Worm (Caenorhabditis elegans) whole organism, L4 larva: ENCODE data around the gene smvt-1.

Experiments used
- D1046.2 ChIP-seq: fragments of 200-800 bp; sonication (Bioruptor generic); IDR thresholded peaks from 2 replicates; pipeline ENCODE4 v1.3.6; 2022; ENCODE audit warnings: missing genetic modification characterization, missing compliant biosample characterization
- F10B5.3 ChIP-seq: sonication (generic microtip); optimal IDR thresholded peaks from 2 replicates; lab custom pipeline; 2016; ENCODE audit warnings: mild to moderate bottlenecking, missing genetic modification characterization, missing compliant biosample characterization
- F49E8.2 ChIP-seq: sonication (generic microtip); optimal IDR thresholded peaks from 2 replicates; lab custom pipeline; 2016; ENCODE audit warnings: missing compliant biosample characterization, mild to moderate bottlenecking, missing genetic modification characterization, borderline replicate concordance
- Y105C5A.15 ChIP-seq: fragments of 200-800 bp; sonication (Bioruptor generic); IDR thresholded peaks from 2 replicates; pipeline ENCODE4 v1.3.6; 2022; ENCODE audit warnings: missing genetic modification characterization, missing compliant biosample characterization
- Y48G9A.11 ChIP-seq: fragments of 200-800 bp; sonication (Bioruptor generic); IDR thresholded peaks from 2 replicates; pipeline ENCODE4 v1.3.6; 2022; ENCODE audit warnings: missing genetic modification reagents, missing genetic modification characterization, missing compliant biosample characterization
- Y5F2A.4 ChIP-seq: fragments of 200-800 bp; sonication (Bioruptor generic); optimal IDR thresholded peaks from 2 replicates; lab custom pipeline; 2018; ENCODE audit warnings: mild to moderate bottlenecking, missing genetic modification characterization, missing compliant biosample characterization
- ZK546.5 ChIP-seq, 2 experiments: sonication (generic microtip); optimal IDR thresholded peaks; 2 replicates each; lab custom pipeline; 2017; ENCODE audit warnings: missing biosample characterization in 2 of 2, missing genetic modification characterization in 2 of 2
- aha-1 ChIP-seq: fragments of 150-350 bp; peaks from one replicate; lab custom pipeline; 2014; ENCODE audit warnings: missing biosample characterization, missing genetic modification characterization
- aly-2 ChIP-seq: sonication (generic microtip); optimal IDR thresholded peaks from 2 replicates; lab custom pipeline; 2018; ENCODE audit warnings: missing biosample characterization, missing genetic modification characterization
- attf-4 ChIP-seq: sonication (generic microtip); optimal IDR thresholded peaks from 3 replicates; lab custom pipeline; 2017; ENCODE audit warnings: missing biosample characterization, missing genetic modification characterization
- ceh-82 ChIP-seq: sonication (generic microtip); optimal IDR thresholded peaks from 2 replicates; lab custom pipeline; 2017; ENCODE audit warnings: missing biosample characterization, missing genetic modification characterization
- cey-2 ChIP-seq: sonication (generic microtip); optimal IDR thresholded peaks from 3 replicates; lab custom pipeline; 2017; ENCODE audit warnings: missing genetic modification characterization, mild to moderate bottlenecking, missing compliant biosample characterization, antibody characterized with exemption, borderline replicate concordance; ENCODE audit not compliant: insufficient read depth
- daf-16 ChIP-seq, 3 experiments: sonication (generic microtip); optimal IDR thresholded peaks; 2 replicates each; lab custom pipeline; 2016 to 2017; ENCODE audit warnings: missing genetic modification characterization in 3 of 3, missing genetic modification reagents in 3 of 3, mild to moderate bottlenecking in 2 of 3, missing compliant biosample characterization in 2 of 3, missing biosample characterization in 1 of 3, moderate library complexity in 1 of 3
- daf-8 ChIP-seq: fragments of 200-800 bp; sonication (Bioruptor generic); IDR thresholded peaks from 2 replicates; pipeline ENCODE4 v1.3.6; 2022; ENCODE audit warnings: missing genetic modification characterization, missing compliant biosample characterization
- dmd-6 ChIP-seq: fragments of 200-800 bp; sonication (Bioruptor generic); IDR thresholded peaks from 2 replicates; pipeline ENCODE4 v1.3.6; 2022; ENCODE audit warnings: missing genetic modification reagents, missing genetic modification characterization, missing compliant biosample characterization
- dmd-8 ChIP-seq: fragments of 200-800 bp; sonication (Bioruptor generic); IDR thresholded peaks from 2 replicates; pipeline ENCODE4 v1.3.6; 2022; ENCODE audit warnings: missing genetic modification characterization, missing compliant biosample characterization
- egl-27 ChIP-seq: sonication (generic microtip); optimal IDR thresholded peaks from 3 replicates; lab custom pipeline; 2017; ENCODE audit warnings: missing biosample characterization, missing genetic modification reagents, missing genetic modification characterization
- egl-43 ChIP-seq: fragments of 200-800 bp; sonication (Bioruptor generic); IDR thresholded peaks from 2 replicates; pipeline ENCODE4 v1.3.6; 2022; ENCODE audit warnings: missing genetic modification reagents, missing genetic modification characterization, missing compliant biosample characterization
- fkh-10 ChIP-seq: fragments of 150-350 bp; optimal IDR thresholded peaks from 2 replicates; lab custom pipeline; 2014; ENCODE audit warnings: missing biosample characterization, missing genetic modification reagents, missing genetic modification characterization
- gei-8 ChIP-seq: fragments of 200-800 bp; sonication (Bioruptor generic); optimal IDR thresholded peaks from 2 replicates; lab custom pipeline; 2018; ENCODE audit warnings: mild to moderate bottlenecking, missing genetic modification characterization, missing compliant biosample characterization
- hlh-30 ChIP-seq: sonication (generic microtip); optimal IDR thresholded peaks from 2 replicates; lab custom pipeline; 2017; ENCODE audit warnings: antibody characterized with exemption, mild to moderate bottlenecking, missing genetic modification characterization, missing compliant biosample characterization; ENCODE audit not compliant: insufficient read depth
- jun-1 ChIP-seq: fragments of 150-350 bp; optimal IDR thresholded peaks from 2 replicates; lab custom pipeline; 2014; ENCODE audit warnings: missing biosample characterization, missing genetic modification reagents, missing genetic modification characterization
- lin-13 ChIP-seq: fragments of 150-350 bp; optimal IDR thresholded peaks from 2 replicates; lab custom pipeline; 2014; ENCODE audit warnings: missing biosample characterization, missing genetic modification reagents, missing genetic modification characterization
- lin-15B ChIP-seq: fragments of 150-350 bp; sonication (generic microtip); optimal IDR thresholded peaks from 3 replicates; lab custom pipeline; 2014; ENCODE audit warnings: missing biosample characterization, missing genetic modification characterization
- lin-38 ChIP-seq: fragments of 200-800 bp; sonication (Bioruptor generic); IDR thresholded peaks from 2 replicates; pipeline ENCODE4 v1.3.6; 2022; ENCODE audit warnings: missing genetic modification reagents, missing genetic modification characterization, missing compliant biosample characterization
- lin-39 ChIP-seq: fragments of 150-350 bp; optimal IDR thresholded peaks from 2 replicates; lab custom pipeline; 2014; ENCODE audit warnings: missing biosample characterization, missing genetic modification reagents, missing genetic modification characterization
- mxl-2 ChIP-seq: fragments of 200-800 bp; sonication (Bioruptor generic); conservative IDR thresholded peaks from 2 replicates; pipeline ENCODE4 v1.3.6; 2022; ENCODE audit warnings: missing genetic modification reagents, missing genetic modification characterization, missing compliant biosample characterization
- mxl-3 ChIP-seq: fragments of 200-800 bp; sonication (Bioruptor generic); optimal IDR thresholded peaks from 2 replicates; lab custom pipeline; 2018; ENCODE audit warnings: mild to moderate bottlenecking, missing genetic modification characterization, missing compliant biosample characterization
- nhr-10 ChIP-seq: fragments of 150-350 bp; optimal IDR thresholded peaks from 2 replicates; lab custom pipeline; 2014; ENCODE audit warnings: missing biosample characterization, missing genetic modification characterization
- nhr-11 ChIP-seq: fragments of 150-350 bp; optimal IDR thresholded peaks from 2 replicates; lab custom pipeline; 2014; ENCODE audit warnings: missing biosample characterization, missing genetic modification characterization
- nhr-237 ChIP-seq: sonication (generic microtip); optimal IDR thresholded peaks from 2 replicates; lab custom pipeline; 2017; ENCODE audit warnings: missing biosample characterization, missing genetic modification characterization
- nhr-25 ChIP-seq: sonication (generic microtip); optimal IDR thresholded peaks from 2 replicates; lab custom pipeline; 2017; ENCODE audit warnings: missing genetic modification characterization, mild to moderate bottlenecking, missing compliant biosample characterization, antibody characterized with exemption, moderate library complexity, borderline replicate concordance; ENCODE audit not compliant: insufficient read depth
- nhr-42 ChIP-seq: fragments of 200-800 bp; sonication (Bioruptor generic); IDR thresholded peaks from 2 replicates; pipeline ENCODE4 v1.3.6; 2022; ENCODE audit warnings: missing genetic modification characterization, missing compliant biosample characterization
- nhr-48 ChIP-seq: sonication (generic microtip); optimal IDR thresholded peaks from 2 replicates; lab custom pipeline; 2016; ENCODE audit warnings: mild to moderate bottlenecking, missing genetic modification characterization, missing compliant biosample characterization
- nhr-77 ChIP-seq: fragments of 150-350 bp; optimal IDR thresholded peaks from 2 replicates; lab custom pipeline; 2014; ENCODE audit warnings: missing biosample characterization, missing genetic modification characterization
- pha-4 ChIP-seq, 2 experiments: fragments of 150-350 bp in 1 of 2; fragments of 200-800 bp in 1 of 2; sonication (Bioruptor generic) in 1 of 2; IDR thresholded peaks in 1 of 2; optimal IDR thresholded peaks in 1 of 2; 2 replicates each; pipeline versions ENCODE4 v1.3.6 to Lab custom; 2014 to 2022; ENCODE audit warnings: missing genetic modification characterization in 2 of 2, missing genetic modification reagents in 2 of 2, missing biosample characterization in 1 of 2, missing compliant biosample characterization in 1 of 2
- rbr-2 ChIP-seq: sonication (generic microtip); optimal IDR thresholded peaks from 2 replicates; lab custom pipeline; 2016; ENCODE audit warnings: missing genotype, missing genetic modification characterization, missing compliant biosample characterization
- sdz-12 ChIP-seq: fragments of 200-800 bp; sonication (Bioruptor generic); optimal IDR thresholded peaks from 2 replicates; lab custom pipeline; 2018; ENCODE audit warnings: mild to moderate bottlenecking, missing genetic modification characterization, missing compliant biosample characterization
- skn-1 ChIP-seq: fragments of 150-350 bp; optimal IDR thresholded peaks from 2 replicates; lab custom pipeline; 2014; ENCODE audit warnings: missing biosample characterization, missing genetic modification characterization
- snpc-1.2 ChIP-seq: fragments of 200-800 bp; sonication (Bioruptor generic); IDR thresholded peaks from 2 replicates; pipeline ENCODE4 v1.3.6; 2022; ENCODE audit warnings: missing genetic modification reagents, missing genetic modification characterization, missing compliant biosample characterization
- snpc-4 ChIP-seq: fragments of 150-350 bp; optimal IDR thresholded peaks from 2 replicates; lab custom pipeline; 2014; ENCODE audit warnings: missing biosample characterization, missing genetic modification characterization
- spr-1 ChIP-seq: sonication (generic microtip); optimal IDR thresholded peaks from 2 replicates; lab custom pipeline; 2016; ENCODE audit warnings: mild to moderate bottlenecking, missing genetic modification characterization, missing compliant biosample characterization
- tag-97 ChIP-seq: fragments of 200-800 bp; sonication (Bioruptor generic); IDR thresholded peaks from 2 replicates; pipeline ENCODE4 v1.3.6; 2022; ENCODE audit warnings: missing genetic modification characterization, missing compliant biosample characterization
- unc-130 ChIP-seq: sonication (generic microtip); optimal IDR thresholded peaks from 2 replicates; lab custom pipeline; 2016; ENCODE audit warnings: missing genetic modification reagents, missing genetic modification characterization, missing compliant biosample characterization
- unc-39 ChIP-seq: sonication (generic microtip); optimal IDR thresholded peaks from 2 replicates; lab custom pipeline; 2017; ENCODE audit warnings: missing biosample characterization, missing genetic modification characterization
- unc-62 ChIP-seq, 3 experiments: fragments of 150-350 bp in 1 of 3; sonication (generic microtip); optimal IDR thresholded peaks in 2 of 3; peaks in 1 of 3; 1 replicate in 1 of 3; 2 replicates in 2 of 3; lab custom pipeline; 2014 to 2017; ENCODE audit warnings: missing biosample characterization in 3 of 3, missing genetic modification characterization in 3 of 3, missing genetic modification reagents in 3 of 3, missing genotype in 1 of 3
- zfp-2 ChIP-seq: sonication (generic microtip); optimal IDR thresholded peaks from 2 replicates; lab custom pipeline; 2016; ENCODE audit warnings: mild to moderate bottlenecking, missing genetic modification characterization, missing compliant biosample characterization
- ztf-7 ChIP-seq: fragments of 150-350 bp; optimal IDR thresholded peaks from 2 replicates; lab custom pipeline; 2014; ENCODE audit warnings: missing biosample characterization, missing genetic modification characterization

The smvt-1 gene

DNA sequence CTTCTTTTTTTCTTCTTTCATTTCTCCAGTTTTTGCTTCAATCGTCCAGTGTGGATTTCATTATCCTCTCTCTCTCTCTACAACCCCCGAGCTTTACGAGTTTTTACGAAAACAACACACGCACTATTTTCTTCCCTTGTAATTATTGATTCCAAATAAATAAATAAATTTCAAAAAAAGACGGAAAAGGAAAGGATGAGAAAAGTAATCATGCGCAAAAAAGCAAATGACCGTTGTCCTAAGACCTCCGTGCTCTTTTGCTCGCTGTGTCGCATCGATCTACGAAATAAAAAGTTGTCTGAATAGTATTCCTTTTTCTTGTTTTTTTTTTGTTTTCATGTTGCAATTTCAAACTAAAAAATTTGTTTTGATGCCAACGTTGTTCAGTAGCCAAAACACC is 1.9 kb upstream of the smvt-1 start:
- peak; percentile 54 for TF ChIP-seq fkh-10 (GFP tag; lab: Kevin White, UChicago)
- TF ChIP-seq aly-2 (tag; lab: Kevin White, UChicago) = no peak
- peak; percentile 53 for TF ChIP-seq hlh-30 (tag; lab: Kevin White, UChicago)

- TF ChIP-seq pha-4 (GFP tag; IDR thresholded peaks at IDR 0.05; lab: Robert Waterston, UW) (peak; percentile 81), pha-4 (tag; optimal IDR thresholded peaks at IDR 0.05; lab: Kevin White, UChicago) (no peak), F49E8.2 (tag; lab: Kevin White, UChicago) (peak; percentile 41), aly-2 (tag; lab: Kevin White, UChicago) (peak; percentile 57), lin-15B (no peak), nhr-25 (tag; lab: Kevin White, UChicago) (no peak), gei-8 (GFP tag; lab: Kevin White, UChicago) (peak; percentile 75), ztf-7 (peak; percentile 33), sdz-12 (peak; percentile 62), egl-27 (no peak), daf-8 (GFP tag; lab: Robert Waterston, UW) (no peak), mxl-3 (no peak), nhr-237 (tag; lab: Kevin White, UChicago) (no peak), Y105C5A.15 (peak; percentile 46; the same call in 1 of the 2 replicates), nhr-42 (GFP tag; lab: Robert Waterston, UW) (peak; percentile 79), unc-62 (GFP tag; optimal IDR thresholded peaks at IDR 0.05 in 1 of 2; lab: Kevin White, UChicago) (peak in 1 of 2 experiments; percentile 85), unc-62 (tag; optimal IDR thresholded peaks at IDR 0.05; lab: Kevin White, UChicago) (no peak), rbr-2 (tag; lab: Kevin White, UChicago) (peak; percentile 69), aha-1 (tag; lab: Kevin White, UChicago) (peak; percentile 92), snpc-1.2 (peak; percentile 90), Y48G9A.11 (GFP tag; lab: Robert Waterston, UW) (peak; percentile 77), nhr-48 (tag; lab: Kevin White, UChicago) (peak; percentile 59), zfp-2 (peak; percentile 26), unc-39 (no peak), jun-1 (tag; lab: Kevin White, UChicago) (peak; percentile 58), hlh-30 (tag; lab: Kevin White, UChicago) (peak; percentile 75), dmd-8 (GFP tag; lab: Robert Waterston, UW) (peak; percentile 89), nhr-10 (tag; lab: Kevin White, UChicago) (no peak), skn-1 (tag; lab: Kevin White, UChicago) (no peak), dmd-6 (GFP tag; lab: Robert Waterston, UW) (peak; percentile 74), egl-43 (GFP tag; lab: Robert Waterston, UW) (peak; percentile 92), nhr-77 (peak; percentile 60), attf-4 (tag; lab: Kevin White, UChicago) (no peak), cey-2 (tag; lab: Kevin White, UChicago) (no peak), unc-130 (GFP tag; lab: Kevin White, UChicago) (peak; percentile 46), tag-97 (GFP tag; lab: Robert Waterston, UW) (no peak), snpc-4 (no peak), daf-16 (GFP tag; optimal IDR thresholded peaks at IDR 0.05; lab: Kevin White, UChicago) (peak; percentile 58 to 91), daf-16 (tag; optimal IDR thresholded peaks at IDR 0.05; lab: Kevin White, UChicago) (peak; percentile 85), Y5F2A.4 (GFP tag; lab: Kevin White, UChicago) (peak; percentile 45), spr-1 (tag; lab: Kevin White, UChicago) (peak; percentile 66), lin-38 (peak; percentile 69), nhr-11 (tag; lab: Kevin White, UChicago) (peak; percentile 75), lin-39 (tag; lab: Kevin White, UChicago) (no peak), D1046.2 (GFP tag; lab: Robert Waterston, UW) (no peak), lin-13 (peak; percentile 71), ZK546.5 (tag; optimal IDR thresholded peaks at IDR 0.05; lab: Kevin White, UChicago) (no peak), ceh-82 (no peak), mxl-2 (GFP tag; lab: Robert Waterston, UW) (0 out of 2 replicates have a peak, but pooled peaks have one; percentile 30), F10B5.3 (tag; lab: Kevin White, UChicago) (peak; percentile 61)
These were observed 538 bp upstream of the smvt-1 start for ce11 chrX:2549322-2549721.
